Fruit fly (Drosophila melanogaster) whole organism, embryonic: Measurements from ENCODE around the gene CG13077.

Experiments used
- B-H2 ChIP-seq: fragments of 200-800 bp; sonication (Bioruptor generic); optimal IDR thresholded peaks from 2 replicates; lab custom pipeline; 2018; ENCODE audit warnings: missing biosample characterization, mild to moderate bottlenecking, missing genetic modification characterization
- CG10321 ChIP-seq: fragments of 200-800 bp; sonication (Bioruptor generic); IDR thresholded peaks from 2 replicates; pipeline ENCODE4 v1.3.6; 2022; ENCODE audit warnings: missing biosample characterization, missing genetic modification characterization
- CG10565 ChIP-seq: fragments of 200-800 bp; sonication (Bioruptor generic); optimal IDR thresholded peaks from 3 replicates; lab custom pipeline; 2016; ENCODE audit warnings: missing biosample characterization, mild to moderate bottlenecking, missing genetic modification characterization
- CG11456 ChIP-seq: fragments of 200-800 bp; sonication (Bioruptor generic); IDR thresholded peaks from 3 replicates; pipeline ENCODE4 v1.3.6; 2022; ENCODE audit warnings: missing biosample characterization, missing genetic modification characterization
- CG12219 ChIP-seq: fragments of 200-800 bp; sonication (Bioruptor generic); optimal IDR thresholded peaks from 3 replicates; lab custom pipeline; 2018; ENCODE audit warnings: missing biosample characterization, mild to moderate bottlenecking, missing genetic modification characterization
- CG12236 ChIP-seq: fragments of 200-800 bp; sonication (Bioruptor generic); optimal IDR thresholded peaks from 2 replicates; lab custom pipeline; 2016; ENCODE audit warnings: missing biosample characterization, missing genetic modification characterization
- CG1233 ChIP-seq: fragments of 200-800 bp; sonication (Bioruptor generic); optimal IDR thresholded peaks from 4 replicates; lab custom pipeline; 2018; ENCODE audit warnings: missing biosample characterization, mild to moderate bottlenecking, missing genetic modification characterization
- CG17912 ChIP-seq: fragments of 200-800 bp; sonication (Bioruptor generic); optimal IDR thresholded peaks from 2 replicates; lab custom pipeline; 2018; ENCODE audit warnings: missing biosample characterization, mild to moderate bottlenecking, missing genetic modification characterization
- CG1792 ChIP-seq: fragments of 200-800 bp; sonication (Bioruptor generic); optimal IDR thresholded peaks from 2 replicates; lab custom pipeline; 2016; ENCODE audit warnings: missing biosample characterization, missing genetic modification characterization
- CG3065 ChIP-seq: fragments of 200-800 bp; sonication (Bioruptor generic); optimal IDR thresholded peaks from 2 replicates; lab custom pipeline; 2016; ENCODE audit warnings: missing biosample characterization, missing genetic modification characterization
- CG4360 ChIP-seq: fragments of 200-800 bp; sonication (Bioruptor generic); IDR thresholded peaks from 2 replicates; pipeline ENCODE4 v1.3.6; 2022; ENCODE audit warnings: missing biosample characterization, missing genetic modification characterization
- CG4707 ChIP-seq: fragments of 200-800 bp; sonication (Bioruptor generic); optimal IDR thresholded peaks from 2 replicates; lab custom pipeline; 2018; ENCODE audit warnings: missing biosample characterization, mild to moderate bottlenecking, missing genetic modification characterization, moderate library complexity
- CG8089 ChIP-seq: fragments of 200-800 bp; sonication (Bioruptor generic); optimal IDR thresholded peaks from 3 replicates; lab custom pipeline; 2016; ENCODE audit warnings: missing biosample characterization, missing genetic modification characterization
- CG8290 ChIP-seq, 3 experiments: fragments of 200-800 bp; sonication (Bioruptor generic); optimal IDR thresholded peaks; 2 replicates each; lab custom pipeline; 2016 to 2019; ENCODE audit warnings: missing biosample characterization in 3 of 3, missing genetic modification characterization in 3 of 3, mild to moderate bottlenecking in 2 of 3, moderate library complexity in 1 of 3
- CG8944 ChIP-seq: fragments of 200-800 bp; sonication (Bioruptor generic); optimal IDR thresholded peaks from 3 replicates; lab custom pipeline; 2016; ENCODE audit warnings: missing biosample characterization, missing genetic modification characterization
- CG9727 ChIP-seq: fragments of 200-800 bp; sonication (Bioruptor generic); optimal IDR thresholded peaks from 3 replicates; lab custom pipeline; 2017; ENCODE audit warnings: missing biosample characterization, mild to moderate bottlenecking, missing genetic modification characterization
- CG9932 ChIP-seq: fragments of 200-800 bp; sonication (Bioruptor generic); IDR thresholded peaks from 2 replicates; pipeline ENCODE4 v1.3.6; 2022; ENCODE audit warnings: missing biosample characterization, missing genetic modification characterization
- CHES-1-like ChIP-seq: fragments of 200-800 bp; sonication (Bioruptor generic); optimal IDR thresholded peaks from 2 replicates; lab custom pipeline; 2016; ENCODE audit warnings: missing biosample characterization, missing genetic modification characterization
- CTCF ChIP-seq: fragments of 200-800 bp; sonication (Bioruptor generic); optimal IDR thresholded peaks from 2 replicates; lab custom pipeline; 2017; ENCODE audit warnings: missing biosample characterization, mild to moderate bottlenecking, missing genetic modification characterization, moderate library complexity
- Chrac-16 ChIP-seq: fragments of 200-800 bp; sonication (Bioruptor generic); optimal IDR thresholded peaks from 3 replicates; lab custom pipeline; 2016; ENCODE audit warnings: missing biosample characterization, missing genetic modification characterization
- CkIIα-i1 ChIP-seq: fragments of 200-800 bp; sonication (Bioruptor generic); IDR thresholded peaks from 2 replicates; pipeline ENCODE4 v1.3.6; 2022; ENCODE audit warnings: missing biosample characterization, missing genetic modification characterization
- D19A ChIP-seq: fragments of 200-800 bp; optimal IDR thresholded peaks from 3 replicates; lab custom pipeline; 2019; ENCODE audit warnings: missing biosample characterization, mild to moderate bottlenecking, missing genetic modification characterization, moderate library complexity
- D19B ChIP-seq: fragments of 200-800 bp; sonication (Bioruptor generic); optimal IDR thresholded peaks from 2 replicates; lab custom pipeline; 2017; ENCODE audit warnings: missing biosample characterization, mild to moderate bottlenecking, missing genetic modification characterization
- Dip2 ChIP-seq: fragments of 200-800 bp; sonication (Bioruptor generic); IDR thresholded peaks from 2 replicates; pipeline ENCODE4 v1.3.6; 2022; ENCODE audit warnings: missing biosample characterization, missing genetic modification characterization
- Dll ChIP-seq: fragments of 200-800 bp; sonication (Bioruptor generic); IDR thresholded peaks from 4 replicates; pipeline ENCODE4 v1.3.6; 2022; ENCODE audit warnings: missing biosample characterization, missing genetic modification characterization; ENCODE audit not compliant: partially characterized antibody
- Dp ChIP-seq: fragments of 200-800 bp; sonication (Bioruptor generic); optimal IDR thresholded peaks from 2 replicates; lab custom pipeline; 2018; ENCODE audit warnings: missing biosample characterization, mild to moderate bottlenecking, missing genetic modification characterization, moderate library complexity
- Gsc ChIP-seq: fragments of 200-800 bp; sonication (Bioruptor generic); IDR thresholded peaks from 2 replicates; pipeline ENCODE4 v1.3.6; 2022; ENCODE audit warnings: missing biosample characterization, missing genetic modification characterization
- Hey ChIP-seq: fragments of 200-800 bp; sonication (Bioruptor generic); optimal IDR thresholded peaks from 3 replicates; lab custom pipeline; 2018; ENCODE audit warnings: missing biosample characterization, mild to moderate bottlenecking, missing genetic modification characterization
- NfI ChIP-seq: fragments of 200-800 bp; sonication (Bioruptor generic); optimal IDR thresholded peaks from 3 replicates; lab custom pipeline; 2018; ENCODE audit warnings: missing biosample characterization, mild to moderate bottlenecking, missing genetic modification characterization, moderate library complexity
- PHDP ChIP-seq: fragments of 200-800 bp; sonication (Bioruptor generic); optimal IDR thresholded peaks from 3 replicates; lab custom pipeline; 2018; ENCODE audit warnings: missing biosample characterization, mild to moderate bottlenecking, missing genetic modification characterization, moderate library complexity
- Poxn ChIP-seq: fragments of 200-800 bp; sonication (Bioruptor generic); IDR thresholded peaks from 2 replicates; pipeline ENCODE4 v1.3.6; 2022; ENCODE audit warnings: missing biosample characterization, missing genetic modification characterization
- Side ChIP-seq: fragments of 200-800 bp; sonication (Bioruptor generic); optimal IDR thresholded peaks from 2 replicates; lab custom pipeline; 2016; ENCODE audit warnings: missing biosample characterization, missing genetic modification characterization
- Sox102F ChIP-seq: fragments of 200-800 bp; sonication (Bioruptor generic); optimal IDR thresholded peaks from 2 replicates; lab custom pipeline; 2018; ENCODE audit warnings: missing biosample characterization, mild to moderate bottlenecking, missing genetic modification characterization, moderate library complexity
- Tbp ChIP-seq: fragments of >200 bp; optimal IDR thresholded peaks from 2 replicates; lab custom pipeline; 2018; ENCODE audit warnings: missing biosample characterization, missing genetic modification characterization
- az2 ChIP-seq: fragments of 200-800 bp; sonication (Bioruptor generic); optimal IDR thresholded peaks from 3 replicates; lab custom pipeline; 2016; ENCODE audit warnings: missing biosample characterization, missing genetic modification characterization
- cg ChIP-seq: fragments of 200-800 bp; sonication (Bioruptor generic); optimal IDR thresholded peaks from 3 replicates; lab custom pipeline; 2019; ENCODE audit warnings: missing biosample characterization, mild to moderate bottlenecking, missing genetic modification characterization, moderate library complexity
- fd64A ChIP-seq: fragments of 200-800 bp; sonication (Bioruptor generic); optimal IDR thresholded peaks from 3 replicates; lab custom pipeline; 2018; ENCODE audit warnings: missing biosample characterization, mild to moderate bottlenecking, missing genetic modification characterization
- grn ChIP-seq: fragments of 200-800 bp; sonication (Bioruptor generic); optimal IDR thresholded peaks from 3 replicates; lab custom pipeline; 2017; ENCODE audit warnings: missing biosample characterization, missing genetic modification characterization
- hb ChIP-seq: fragments of 200-800 bp; sonication (Bioruptor generic); IDR thresholded peaks from 3 replicates; pipeline ENCODE4 v1.3.6; 2022; ENCODE audit warnings: missing biosample characterization, missing genetic modification characterization; ENCODE audit not compliant: partially characterized antibody
- kni ChIP-seq: fragments of 200-800 bp; sonication (Bioruptor generic); optimal IDR thresholded peaks from 3 replicates; lab custom pipeline; 2017; ENCODE audit warnings: mild to moderate bottlenecking, missing biosample characterization, missing genetic modification reagents, missing genetic modification characterization
- mam ChIP-seq: fragments of 200-800 bp; sonication (Bioruptor generic); optimal IDR thresholded peaks from 3 replicates; lab custom pipeline; 2016; ENCODE audit warnings: missing biosample characterization, missing genetic modification characterization
- pita ChIP-seq: fragments of 200-800 bp; sonication (Bioruptor generic); optimal IDR thresholded peaks from 2 replicates; lab custom pipeline; 2017; ENCODE audit warnings: missing biosample characterization, mild to moderate bottlenecking, missing genetic modification characterization
- prd ChIP-seq, 3 experiments: fragments of >200 bp in 2 of 3; fragments of 200-800 bp in 1 of 3; sonication (Bioruptor generic) in 1 of 3; optimal IDR thresholded peaks in 2 of 3; IDR thresholded peaks in 1 of 3; 2 replicates in 2 of 3; 3 replicates in 1 of 3; pipeline versions ENCODE4 v1.3.6 to Lab custom; 2017 to 2022; ENCODE audit warnings: missing biosample characterization in 1 of 3, missing genetic modification characterization in 1 of 3
- psq ChIP-seq: fragments of 200-800 bp; sonication (Bioruptor generic); optimal IDR thresholded peaks from 2 replicates; lab custom pipeline; 2017; ENCODE audit warnings: missing biosample characterization, missing genetic modification characterization
- ranshi ChIP-seq: fragments of 200-800 bp; sonication (Bioruptor generic); IDR thresholded peaks from 2 replicates; pipeline ENCODE4 v1.3.6; 2022; ENCODE audit warnings: missing biosample characterization, missing genetic modification characterization
- schlank ChIP-seq: fragments of 200-800 bp; sonication (Bioruptor generic); optimal IDR thresholded peaks from 2 replicates; lab custom pipeline; 2018; ENCODE audit warnings: missing biosample characterization, mild to moderate bottlenecking, missing genetic modification characterization
- shn ChIP-seq: fragments of 200-800 bp; sonication (Bioruptor generic); optimal IDR thresholded peaks from 3 replicates; lab custom pipeline; 2016; ENCODE audit warnings: missing biosample characterization, missing genetic modification characterization
- tgo ChIP-seq: fragments of 200-800 bp; sonication (Bioruptor generic); IDR thresholded peaks from 3 replicates; pipeline ENCODE4 v1.3.6; 2022; ENCODE audit warnings: missing biosample characterization, missing genetic modification characterization
- unc-4 ChIP-seq: fragments of 200-800 bp; sonication (Bioruptor generic); IDR thresholded peaks from 2 replicates; pipeline ENCODE4 v1.3.6; 2022; ENCODE audit warnings: missing biosample characterization, missing genetic modification characterization; ENCODE audit not compliant: partially characterized antibody
- usp ChIP-seq: fragments of >200 bp; optimal IDR thresholded peaks from 2 replicates; lab custom pipeline; 2017; ENCODE audit warnings: missing biosample characterization, missing genetic modification characterization
- vfl ChIP-seq: fragments of 200-800 bp; sonication (Bioruptor generic); optimal IDR thresholded peaks from 2 replicates; lab custom pipeline; 2016; ENCODE audit warnings: missing biosample characterization, missing genetic modification characterization

Gene CG13077

DNA sequence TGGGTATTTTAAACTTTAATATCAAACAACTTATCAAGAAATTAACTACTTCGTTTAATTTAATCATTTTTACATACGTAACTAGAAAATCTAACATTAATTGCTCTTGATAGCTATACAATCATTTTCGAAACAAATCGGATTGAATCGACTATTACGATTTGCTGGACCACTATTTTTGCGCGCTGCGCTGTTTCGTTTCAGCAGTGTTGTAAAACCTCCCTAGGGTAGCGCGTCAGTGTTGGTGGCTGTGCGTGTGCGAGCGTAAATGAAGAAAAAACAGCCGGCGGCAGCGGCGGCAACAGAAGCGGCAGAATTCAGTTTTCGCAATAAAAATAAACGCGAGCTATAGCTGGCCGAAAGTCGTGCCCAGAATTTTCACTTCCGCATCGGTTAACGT is 32.4 kb upstream of the CG13077 start, which contains the start of gene CG33116 (continued):
- TF ChIP-seq NfI (peak; percentile 87), schlank (tag; lab: Kevin White, UChicago) (peak; percentile 69), Chrac-16 (GFP tag; lab: Kevin White, UChicago) (peak; percentile 81), CG11456 (GFP tag; lab: Robert Waterston, UW) (peak; percentile 85), psq (GFP tag; lab: Kevin White, UChicago) (peak; percentile 46), CG8290 (GFP tag; optimal IDR thresholded peaks at IDR 0.05; lab: Kevin White, UChicago) (peak; percentile 88), CG8290 (tag; optimal IDR thresholded peaks at IDR 0.05; lab: Kevin White, UChicago) (peak; percentile 42 to 93), Side (GFP tag; lab: Kevin White, UChicago) (peak; percentile 80), az2 (GFP tag; lab: Kevin White, UChicago) (peak; percentile 85), vfl (GFP tag; lab: Kevin White, UChicago) (peak; percentile 87), Poxn (GFP tag; lab: Robert Waterston, UW) (no peak), CG10321 (GFP tag; lab: Robert Waterston, UW) (no peak), unc-4 (GFP tag; lab: Robert Waterston, UW) (no peak), prd (optimal IDR thresholded peaks at IDR 0.05; lab: Kevin White, UChicago) (no peak), prd (GFP tag; IDR thresholded peaks at IDR 0.05; lab: Robert Waterston, UW) (peak; percentile 76), B-H2 (GFP tag; lab: Kevin White, UChicago) (peak; percentile 78), CG3065 (GFP tag; lab: Kevin White, UChicago) (peak; percentile 18), Tbp (no peak), CG1792 (peak; percentile 63), CG17912 (peak; percentile 56), tgo (peak; percentile 75), CG9727 (GFP tag; lab: Kevin White, UChicago) (peak; percentile 79), CG12219 (GFP tag; lab: Kevin White, UChicago) (peak; percentile 74), fd64A (GFP tag; lab: Kevin White, UChicago) (peak; percentile 34), grn (GFP tag; lab: Kevin White, UChicago) (peak; percentile 25), shn (GFP tag; lab: Kevin White, UChicago) (peak; percentile 89), CkIIα-i1 (peak; percentile 25; the same call in 1 of the 2 replicates), CG10565 (GFP tag; lab: Kevin White, UChicago) (peak; percentile 19), CG12236 (GFP tag; lab: Kevin White, UChicago) (peak; percentile 55), CG8944 (peak; percentile 87), D19B (GFP tag; lab: Kevin White, UChicago) (peak; percentile 47), pita (no peak), Dip2 (no peak), CG9932 (GFP tag; lab: Robert Waterston, UW) (peak; percentile 85), Dp (GFP tag; lab: Kevin White, UChicago) (peak; percentile 47), D19A (tag; lab: Kevin White, UChicago) (peak; percentile 75), kni (GFP tag; lab: Kevin White, UChicago) (peak; percentile 12), hb (GFP tag; lab: Robert Waterston, UW) (no peak), CG4707 (peak; percentile 52), mam (GFP tag; lab: Kevin White, UChicago) (peak; percentile 87), CG4360 (GFP tag; lab: Robert Waterston, UW) (0 out of 2 replicates have a peak, but pooled peaks have one; percentile 38), ranshi (GFP tag; lab: Robert Waterston, UW) (peak; percentile 77; the same call in 1 of the 2 replicates), Hey (tag; lab: Kevin White, UChicago) (peak; percentile 60), CG1233 (peak; percentile 80), CTCF (GFP tag; lab: Kevin White, UChicago) (peak; percentile 30), Sox102F (GFP tag; lab: Kevin White, UChicago) (peak; percentile 76), Gsc (GFP tag; lab: Robert Waterston, UW) (no peak), CG8089 (GFP tag; lab: Kevin White, UChicago) (peak; percentile 68), PHDP (tag; lab: Kevin White, UChicago) (peak; percentile 74), usp (GFP tag; lab: Kevin White, UChicago) (no peak), Dll (GFP tag; lab: Robert Waterston, UW) (0 out of 4 replicates have a peak, but pooled peaks have one; percentile 35), CHES-1-like (peak; percentile 81), cg (GFP tag; lab: Kevin White, UChicago) (peak; percentile 76)
